Fruit fly (Drosophila melanogaster): ENCODE data around the gene CG5079.

DNA sequence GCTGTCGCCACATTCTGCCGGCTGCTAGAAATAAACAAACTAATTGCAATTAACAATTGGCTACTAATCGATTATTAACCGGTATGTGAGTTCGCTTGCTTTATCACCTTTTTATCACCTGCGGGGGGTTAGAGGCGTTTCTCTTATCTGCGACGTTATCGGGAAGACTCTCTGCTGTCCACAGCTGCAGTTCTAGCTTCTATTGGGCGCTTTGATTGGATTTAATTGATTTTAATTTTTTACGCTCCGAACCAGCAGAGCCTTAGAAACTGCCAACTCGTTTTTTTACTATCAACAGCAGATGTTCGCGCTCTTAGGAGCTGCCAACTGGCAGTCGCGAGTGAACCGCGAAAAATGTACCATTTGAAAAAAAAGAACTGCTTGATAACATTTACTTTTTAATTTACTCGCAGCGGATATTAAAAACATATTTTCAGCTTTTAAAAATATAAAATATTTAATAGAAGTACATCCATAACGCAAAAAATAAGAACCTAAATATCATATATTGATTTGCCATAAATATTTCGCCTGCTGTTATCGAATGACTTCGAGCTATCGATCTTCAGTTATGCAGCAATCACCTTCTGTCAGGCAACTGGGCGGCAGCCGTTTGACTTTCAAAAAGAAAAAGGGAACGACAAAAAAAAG is 13.3 kb downstream of the CG5079 start, which contains the start of gene Ssadh:
- TF ChIP-seq h (optimal IDR thresholded peaks at IDR 0.05) (no peak), Myc (optimal IDR thresholded peaks at IDR 0.05) (no peak), insv (optimal IDR thresholded peaks at IDR 0.05) (no peak), psq (optimal IDR thresholded peaks at IDR 0.05) (no peak), Sin3A (optimal IDR thresholded peaks at IDR 0.05) (no peak), ttk (optimal IDR thresholded peaks at IDR 0.05) (no peak)

Measured in Kc167 (cell line).